Fruit fly (Drosophila melanogaster) whole organism, prepupa: ENCODE results near the gene CG17104.

Experiments used
- Blimp-1 ChIP-seq: fragments of 200-800 bp; sonication (Bioruptor generic); optimal IDR thresholded peaks from 3 replicates; lab custom pipeline; 2017; ENCODE audit warnings: missing biosample characterization, missing genetic modification characterization, mild to moderate bottlenecking, moderate library complexity, missing genetic modification reagents
- Hr39 ChIP-seq: fragments of 200-800 bp; sonication (Bioruptor generic); optimal IDR thresholded peaks from 2 replicates; lab custom pipeline; 2016; ENCODE audit warnings: missing biosample characterization, missing genetic modification characterization

dm6 chr2L:10728751-10729150 is 51.8 kb downstream of the CG17104 start, which contains the start of gene CG6443:
- TF ChIP-seq Blimp-1 (no peak), Hr39 (GFP tag; lab: Kevin White, UChicago) (no peak)
